Worm (Caenorhabditis elegans): ENCODE data around the gene srz-99.

Gene srz-99

ce11 chrV:16725955-16726354 is 4.1 kb upstream of the srz-99 start:
- no peak for TF ChIP-seq lim-6 (tag; optimal IDR thresholded peaks at IDR 0.05)
- TF ChIP-seq hlh-6 (tag; optimal IDR thresholded peaks at IDR 0.05): no peak
- no peak for TF ChIP-seq pax-1 (tag; optimal IDR thresholded peaks at IDR 0.05)

ce11 chrV:16726915-16727314 is 3.1 kb upstream of the srz-99 start, which contains the start of gene T25E12.14:
Gene T25E12.14 (plus strand): TSS chrV:16727215.
- TF ChIP-seq fkh-6 (tag; optimal IDR thresholded peaks at IDR 0.05): no peak
- no peak for TF ChIP-seq zip-5 (tag; optimal IDR thresholded peaks at IDR 0.05)
- no peak for TF ChIP-seq tbx-2 (tag; optimal IDR thresholded peaks at IDR 0.05)
- no peak for TF ChIP-seq pax-1 (tag; optimal IDR thresholded peaks at IDR 0.05)
- TF ChIP-seq nhr-11 (tag; optimal IDR thresholded peaks at IDR 0.05): no peak
- TF ChIP-seq madf-2 (tag; optimal IDR thresholded peaks at IDR 0.05): no peak
- no peak for TF ChIP-seq elt-2 (tag; optimal IDR thresholded peaks at IDR 0.05)
- no peak for TF ChIP-seq sox-4 (tag; optimal IDR thresholded peaks at IDR 0.05)
- TF ChIP-seq dmd-4 (tag; optimal IDR thresholded peaks at IDR 0.05; ENCODE audit: borderline replicate concordance): no peak
- TF ChIP-seq K02D7.2 (tag; optimal IDR thresholded peaks at IDR 0.05): no peak
- no peak for TF ChIP-seq hlh-6 (tag; optimal IDR thresholded peaks at IDR 0.05)
- no peak for TF ChIP-seq dve-1 (tag; optimal IDR thresholded peaks at IDR 0.05)
- no peak for TF ChIP-seq ceh-2 (tag; optimal IDR thresholded peaks at IDR 0.05)
- TF ChIP-seq ceh-48 (tag; optimal IDR thresholded peaks at IDR 0.05): no peak
- TF ChIP-seq tbx-7 (tag; optimal IDR thresholded peaks at IDR 0.05): no peak
- TF ChIP-seq ama-1 (optimal IDR thresholded peaks at IDR 0.05): no peak
- no peak for TF ChIP-seq che-1 (tag; optimal IDR thresholded peaks at IDR 0.05)
- no peak for TF ChIP-seq ceh-18 (tag; optimal IDR thresholded peaks at IDR 0.05)
- no peak for TF ChIP-seq lin-11 (tag; optimal IDR thresholded peaks at IDR 0.05)
- no peak for TF ChIP-seq ceh-31 (tag; optimal IDR thresholded peaks at IDR 0.05)

- TF ChIP-seq fax-1 (tag; optimal IDR thresholded peaks at IDR 0.05) (no peak), ceh-14 (tag; optimal IDR thresholded peaks at IDR 0.05) (no peak), pha-4 (tag; optimal IDR thresholded peaks at IDR 0.05) (no peak), zip-5 (tag; optimal IDR thresholded peaks at IDR 0.05) (no peak), dve-1 (tag; optimal IDR thresholded peaks at IDR 0.05) (no peak), K09A11.1 (tag; optimal IDR thresholded peaks at IDR 0.05; ENCODE audit: insufficient read depth) (no peak)
Observed at ce11 chrV:16728431-16728830, 1.6 kb upstream of the srz-99 start, which contains the start of gene fbxa-127. Gene fbxa-127 (plus strand): TSS chrV:16728731.

DNA sequence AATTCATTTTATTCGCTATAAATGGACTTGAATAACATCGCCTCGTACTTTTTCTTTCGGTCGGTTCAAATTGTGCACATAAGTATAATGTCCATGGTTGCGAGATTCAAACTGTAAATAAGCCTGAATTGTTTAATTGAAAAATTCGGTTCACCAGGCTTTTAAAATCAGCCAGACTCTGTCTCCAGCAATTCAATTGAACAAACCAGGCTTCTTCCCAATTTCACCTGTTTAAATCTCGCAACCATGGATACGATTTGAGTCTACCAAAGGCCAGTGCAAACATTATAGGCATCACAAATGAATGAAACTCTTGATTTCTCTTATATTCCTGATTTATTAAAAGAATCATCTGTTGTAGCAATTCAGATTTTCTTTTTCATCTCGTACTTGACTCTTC is 1.5 kb downstream of the srz-99 start, which contains the start of gene srz-100:
srz-100 (plus strand) TSS at position 301 of the 400 bp plus-strand sequence.
- TF ChIP-seq npax-4 (tag; optimal IDR thresholded peaks at IDR 0.05) (no peak), ceh-31 (tag; optimal IDR thresholded peaks at IDR 0.05) (no peak), T23F11.4 (GFP tag; optimal IDR thresholded peaks at IDR 0.05) (no peak), ama-1 (optimal IDR thresholded peaks at IDR 0.05) (no peak), nhr-11 (tag; optimal IDR thresholded peaks at IDR 0.05) (no peak), pha-4 (tag; optimal IDR thresholded peaks at IDR 0.05) (no peak), dve-1 (tag; optimal IDR thresholded peaks at IDR 0.05) (no peak), ztf-16 (tag; optimal IDR thresholded peaks at IDR 0.05) (no peak), tbx-7 (tag; optimal IDR thresholded peaks at IDR 0.05) (no peak), unc-3 (GFP tag; conservative IDR thresholded peaks at IDR 0.05) (no peak), unc-3 (tag; optimal IDR thresholded peaks at IDR 0.05) (no peak)

ce11 chrV:16733681-16734080 is 3.6 kb downstream of the srz-99 start, which contains the start of gene T25E12.16:
Gene T25E12.16 (minus strand): TSS chrV:16733781.
- TF ChIP-seq ama-1 (optimal IDR thresholded peaks at IDR 0.05) (no peak), ceh-48 (tag; optimal IDR thresholded peaks at IDR 0.05) (no peak), eyg-1 (tag; optimal IDR thresholded peaks at IDR 0.05) (no peak), gmeb-2 (tag; optimal IDR thresholded peaks at IDR 0.05) (no peak), elt-2 (tag; optimal IDR thresholded peaks at IDR 0.05) (no peak)

- TF ChIP-seq fkh-6 (tag; optimal IDR thresholded peaks at IDR 0.05) (no peak), dmd-4 (tag; optimal IDR thresholded peaks at IDR 0.05; ENCODE audit: borderline replicate concordance) (no peak), hlh-6 (tag; optimal IDR thresholded peaks at IDR 0.05) (no peak), unc-42 (tag; optimal IDR thresholded peaks at IDR 0.05) (no peak), ceh-31 (tag; optimal IDR thresholded peaks at IDR 0.05) (no peak), pax-1 (tag; optimal IDR thresholded peaks at IDR 0.05) (no peak), ceh-9 (tag; optimal IDR thresholded peaks at IDR 0.05) (no peak), unc-3 (GFP tag; conservative IDR thresholded peaks at IDR 0.05) (no peak), unc-3 (tag; optimal IDR thresholded peaks at IDR 0.05) (no peak), ceh-19 (GFP tag; optimal IDR thresholded peaks at IDR 0.05) (no peak), ceh-45 (GFP tag; IDR thresholded peaks at IDR 0.05) (no peak), che-1 (tag; optimal IDR thresholded peaks at IDR 0.05) (no peak), ama-1 (optimal IDR thresholded peaks at IDR 0.05) (no peak), fax-1 (tag; optimal IDR thresholded peaks at IDR 0.05) (no peak), ceh-18 (tag; optimal IDR thresholded peaks at IDR 0.05) (no peak), zip-5 (tag; optimal IDR thresholded peaks at IDR 0.05) (no peak), nfya-1 (tag; optimal IDR thresholded peaks at IDR 0.05) (no peak), odd-2 (tag; optimal IDR thresholded peaks at IDR 0.05) (no peak)
Observed at ce11 chrV:16735518-16735917, 5.5 kb downstream of the srz-99 start, which contains the start of the genes clec-38 and clec-34. Gene clec-38 (minus strand): TSS chrV:16735618. Gene clec-34 (plus strand): TSS chrV:16735765.
